Fruit fly (Drosophila melanogaster): ENCODE measurements around the gene Nedd4.

DNA sequence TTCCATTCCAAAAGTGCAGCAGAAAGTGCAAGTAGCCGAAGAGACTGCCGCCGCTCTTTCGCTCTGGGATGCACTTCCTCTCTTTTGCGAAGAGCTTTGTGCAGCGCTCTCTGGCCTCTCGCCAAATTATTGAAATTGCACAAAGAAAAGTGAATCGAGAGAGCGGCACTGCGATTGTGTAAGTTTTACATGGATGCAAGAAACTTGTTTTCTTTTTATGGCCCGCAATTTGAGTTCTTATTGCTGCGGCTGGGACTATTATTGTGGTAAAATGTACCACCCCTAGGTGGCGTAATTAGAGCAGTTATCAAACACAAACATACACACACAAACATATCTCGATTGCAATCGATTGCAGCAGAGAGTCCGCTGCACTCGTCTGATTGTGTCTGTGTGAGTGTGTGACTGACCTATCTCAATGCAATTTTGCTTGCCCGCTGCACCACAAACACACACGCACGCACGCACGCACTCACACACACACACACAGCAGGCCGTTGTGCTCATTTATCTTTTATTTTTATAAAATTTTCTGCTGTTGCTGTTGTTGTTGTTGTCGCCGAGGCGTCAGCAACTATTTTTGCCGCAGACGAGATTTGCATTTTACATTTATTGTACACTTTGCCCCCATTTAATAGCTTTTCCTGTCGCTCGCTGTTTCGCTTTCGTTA is 29.4 kb upstream of the Nedd4 start:
- TF ChIP-seq CG12605 (GFP tag; IDR thresholded peaks at IDR 0.05) (no peak; the same call in none of the 2 replicates), CG15710 (tag; optimal IDR thresholded peaks at IDR 0.05) (peak; percentile 24), rn (GFP tag; IDR thresholded peaks at IDR 0.05) (no peak), CG14655 (GFP tag; optimal IDR thresholded peaks at IDR 0.05) (peak; percentile 38), gl (tag; optimal IDR thresholded peaks at IDR 0.05) (peak; percentile 5), CG4496 (GFP tag; IDR thresholded peaks at IDR 0.05) (peak; percentile 44; the same call in 2 of the 3 replicates), CG17806 (tag; optimal IDR thresholded peaks at IDR 0.05) (peak; percentile 12), EcR (GFP tag; optimal IDR thresholded peaks at IDR 0.05) (peak; percentile 98), CG13204 (GFP tag; optimal IDR thresholded peaks at IDR 0.05) (peak; percentile 82), fd96Ca (GFP tag; IDR thresholded peaks at IDR 0.05) (peak; percentile 61; the same call in 1 of the 3 replicates)
